Worm (Caenorhabditis elegans) whole organism, L1 larva: ENCODE measurements around the gene C50F4.10.

Experiments used
- C04F5.9 ChIP-seq: sonication (generic microtip); optimal IDR thresholded peaks from 2 replicates; lab custom pipeline; 2016; ENCODE audit warnings: missing genetic modification characterization, missing compliant biosample characterization
- C34B4.2 ChIP-seq: sonication (generic microtip); optimal IDR thresholded peaks from 2 replicates; lab custom pipeline; 2017; ENCODE audit warnings: mild to moderate bottlenecking, missing genetic modification characterization, missing compliant biosample characterization
- Y116A8C.19 ChIP-seq: sonication (generic microtip); optimal IDR thresholded peaks from 2 replicates; lab custom pipeline; 2016; ENCODE audit warnings: missing compliant biosample characterization, missing genetic modification characterization, borderline replicate concordance
- aha-1 ChIP-seq: fragments of 150-350 bp; optimal IDR thresholded peaks from 2 replicates; lab custom pipeline; 2014; ENCODE audit warnings: missing biosample characterization, missing genetic modification characterization
- alr-1 ChIP-seq: fragments of 200-800 bp; sonication (Bioruptor generic); optimal IDR thresholded peaks from 2 replicates; lab custom pipeline; 2018; ENCODE audit warnings: borderline replicate concordance, mild to moderate bottlenecking, missing genetic modification characterization, missing compliant biosample characterization
- ama-1 ChIP-seq: fragments of 150-350 bp; optimal IDR thresholded peaks from 2 replicates; lab custom pipeline; 2014
- blmp-1 ChIP-seq: fragments of 150-350 bp; optimal IDR thresholded peaks from 2 replicates; lab custom pipeline; 2014; ENCODE audit warnings: missing biosample characterization, missing genetic modification characterization
- ceh-63 ChIP-seq: fragments of 200-800 bp; sonication (Bioruptor generic); optimal IDR thresholded peaks from 2 replicates; lab custom pipeline; 2018; ENCODE audit warnings: mild to moderate bottlenecking, missing genetic modification characterization, missing compliant biosample characterization
- ceh-8 ChIP-seq: fragments of 200-800 bp; sonication (Bioruptor generic); optimal IDR thresholded peaks from 2 replicates; lab custom pipeline; 2018; ENCODE audit warnings: mild to moderate bottlenecking, missing genetic modification characterization, moderate library complexity, missing compliant biosample characterization
- ceh-82 ChIP-seq, 3 experiments: fragments of 150-350 bp in 1 of 3; sonication (generic microtip) in 2 of 3; optimal IDR thresholded peaks; 2 replicates each; lab custom pipeline; 2014 to 2017; ENCODE audit warnings: missing biosample characterization in 3 of 3, missing genetic modification characterization in 3 of 3
- ceh-88 ChIP-seq: fragments of 200-800 bp; sonication (Bioruptor generic); IDR thresholded peaks from 2 replicates; pipeline ENCODE4 v1.3.6; 2022; ENCODE audit warnings: missing genetic modification characterization, missing compliant biosample characterization
- ces-1 ChIP-seq: fragments of 150-350 bp; optimal IDR thresholded peaks from 2 replicates; lab custom pipeline; 2014; ENCODE audit warnings: missing biosample characterization, missing genetic modification reagents, missing genetic modification characterization
- dpl-1 ChIP-seq, 3 experiments: fragments of 150-350 bp in 2 of 3; sonication (generic microtip) in 1 of 3; optimal IDR thresholded peaks; 2 replicates each; lab custom pipeline; 2014 to 2017; ENCODE audit warnings: missing biosample characterization in 3 of 3, missing genetic modification characterization in 3 of 3, missing genetic modification reagents in 3 of 3
- dsc-1 ChIP-seq: sonication (generic microtip); optimal IDR thresholded peaks from 2 replicates; lab custom pipeline; 2016; ENCODE audit warnings: mild to moderate bottlenecking, missing genetic modification characterization, missing compliant biosample characterization
- efl-1 ChIP-seq, 4 experiments: fragments of 150-350 bp; optimal IDR thresholded peaks in 3 of 4; peaks in 1 of 4; 1 replicate in 1 of 4; 2 replicates in 3 of 4; lab custom pipeline; 2014; ENCODE audit warnings: missing biosample characterization in 2 of 4, missing genetic modification characterization in 2 of 4, missing genetic modification reagents in 2 of 4
- efl-3 ChIP-seq: fragments of 200-800 bp; sonication (Bioruptor generic); optimal IDR thresholded peaks from 2 replicates; lab custom pipeline; 2018; ENCODE audit warnings: mild to moderate bottlenecking, missing genetic modification characterization, missing compliant biosample characterization
- egl-13 ChIP-seq: sonication (generic microtip); optimal IDR thresholded peaks from 2 replicates; lab custom pipeline; 2016; ENCODE audit warnings: missing genotype, missing genetic modification reagents, missing genetic modification characterization, missing compliant biosample characterization
- egl-27 ChIP-seq, 2 experiments: fragments of 150-350 bp in 1 of 2; sonication (generic microtip); optimal IDR thresholded peaks; 3 replicates each; lab custom pipeline; 2017 to 2018; ENCODE audit warnings: missing biosample characterization in 2 of 2, missing genetic modification characterization in 2 of 2, missing genetic modification reagents in 2 of 2
- ets-5 ChIP-seq: fragments of 200-800 bp; sonication (Bioruptor generic); IDR thresholded peaks from 2 replicates; pipeline ENCODE4 v1.3.6; 2022; ENCODE audit warnings: missing genetic modification characterization, missing compliant biosample characterization
- fkh-10 ChIP-seq: sonication (generic microtip); optimal IDR thresholded peaks from 2 replicates; lab custom pipeline; 2017; ENCODE audit warnings: missing biosample characterization, missing genetic modification reagents, missing genetic modification characterization
- fkh-4 ChIP-seq: sonication (generic microtip); optimal IDR thresholded peaks from 2 replicates; lab custom pipeline; 2016; ENCODE audit warnings: missing compliant biosample characterization, missing genetic modification characterization, borderline replicate concordance
- fkh-8 ChIP-seq: sonication (generic microtip); optimal IDR thresholded peaks from 2 replicates; lab custom pipeline; 2016; ENCODE audit warnings: mild to moderate bottlenecking, missing genetic modification characterization, missing compliant biosample characterization
- grh-1 ChIP-seq: fragments of 200-800 bp; sonication (Bioruptor generic); IDR thresholded peaks from 2 replicates; pipeline ENCODE4 v1.3.6; 2022; ENCODE audit warnings: missing genetic modification reagents, missing genetic modification characterization, missing compliant biosample characterization
- hlh-17 ChIP-seq: fragments of 200-800 bp; sonication (Bioruptor generic); optimal IDR thresholded peaks from 2 replicates; lab custom pipeline; 2018; ENCODE audit warnings: missing genetic modification characterization, mild to moderate bottlenecking, missing compliant biosample characterization, moderate library complexity, borderline replicate concordance
- hlh-4 ChIP-seq: sonication (generic microtip); optimal IDR thresholded peaks from 2 replicates; lab custom pipeline; 2016; ENCODE audit warnings: mild to moderate bottlenecking, missing genetic modification characterization, missing compliant biosample characterization
- hpl-2 ChIP-seq: fragments of 150-350 bp; optimal IDR thresholded peaks from 2 replicates; lab custom pipeline; 2014; ENCODE audit warnings: missing biosample characterization, missing genetic modification reagents, missing genetic modification characterization
- irx-1 ChIP-seq: sonication (generic microtip); optimal IDR thresholded peaks from 2 replicates; lab custom pipeline; 2016; ENCODE audit warnings: missing genetic modification characterization, missing compliant biosample characterization
- lin-13 ChIP-seq: fragments of 150-350 bp; optimal IDR thresholded peaks from 2 replicates; lab custom pipeline; 2014; ENCODE audit warnings: missing biosample characterization, missing genetic modification reagents, missing genetic modification characterization
- lin-39 ChIP-seq: fragments of 150-350 bp; optimal IDR thresholded peaks from 2 replicates; lab custom pipeline; 2014; ENCODE audit warnings: missing biosample characterization, missing genetic modification reagents, missing genetic modification characterization
- nhr-12 ChIP-seq: sonication (generic microtip); optimal IDR thresholded peaks from 2 replicates; lab custom pipeline; 2017; ENCODE audit warnings: missing biosample characterization, missing genetic modification characterization
- nhr-19 ChIP-seq: fragments of 200-800 bp; sonication (Bioruptor generic); conservative IDR thresholded peaks from 2 replicates; pipeline ENCODE4 v1.3.6; 2022; ENCODE audit warnings: missing genetic modification characterization, missing compliant biosample characterization
- nhr-20 ChIP-seq: sonication (generic microtip); optimal IDR thresholded peaks from 2 replicates; lab custom pipeline; 2016; ENCODE audit warnings: mild to moderate bottlenecking, missing genetic modification characterization, missing compliant biosample characterization
- nhr-28 ChIP-seq: fragments of 150-350 bp; optimal IDR thresholded peaks from 2 replicates; lab custom pipeline; 2014; ENCODE audit warnings: missing biosample characterization, missing genetic modification characterization
- nhr-76 ChIP-seq: sonication (generic microtip); optimal IDR thresholded peaks from 2 replicates; lab custom pipeline; 2017; ENCODE audit warnings: missing biosample characterization, missing genetic modification characterization
- nhr-77 ChIP-seq: fragments of 150-350 bp; optimal IDR thresholded peaks from 2 replicates; lab custom pipeline; 2014; ENCODE audit warnings: missing biosample characterization, missing genetic modification characterization
- nhr-85 ChIP-seq: sonication (generic microtip); peaks from one replicate; lab custom pipeline; 2016; ENCODE audit warnings: missing genetic modification characterization, inconsistent platforms, missing compliant biosample characterization
- pag-3 ChIP-seq: sonication (generic microtip); optimal IDR thresholded peaks from 2 replicates; lab custom pipeline; 2017; ENCODE audit warnings: missing genetic modification characterization, mild to moderate bottlenecking, missing compliant biosample characterization, antibody characterized with exemption, borderline replicate concordance; ENCODE audit not compliant: insufficient read depth
- pqm-1 ChIP-seq: sonication (generic microtip); optimal IDR thresholded peaks from 3 replicates; lab custom pipeline; 2017; ENCODE audit warnings: missing biosample characterization, missing genetic modification characterization
- rnt-1 ChIP-seq: sonication (generic microtip); optimal IDR thresholded peaks from 2 replicates; lab custom pipeline; 2016; ENCODE audit warnings: mild to moderate bottlenecking, missing genetic modification characterization, moderate library complexity, missing compliant biosample characterization
- snu-23 ChIP-seq: sonication (generic microtip); optimal IDR thresholded peaks from 2 replicates; lab custom pipeline; 2016; ENCODE audit warnings: missing genetic modification characterization, missing compliant biosample characterization
- sox-4 ChIP-seq: sonication (generic microtip); optimal IDR thresholded peaks from 2 replicates; lab custom pipeline; 2016; ENCODE audit warnings: missing genetic modification characterization, missing compliant biosample characterization
- sup-37 ChIP-seq: fragments of 200-800 bp; sonication (Bioruptor generic); optimal IDR thresholded peaks from 2 replicates; lab custom pipeline; 2018; ENCODE audit warnings: mild to moderate bottlenecking, missing genetic modification characterization, missing compliant biosample characterization
- swsn-7 ChIP-seq: sonication (generic microtip); optimal IDR thresholded peaks from 2 replicates; lab custom pipeline; 2016; ENCODE audit warnings: missing genetic modification characterization, missing compliant biosample characterization
- tbx-2 ChIP-seq: sonication (generic microtip); optimal IDR thresholded peaks from 2 replicates; lab custom pipeline; 2016; ENCODE audit warnings: missing genetic modification characterization, missing compliant biosample characterization
- unc-130 ChIP-seq: fragments of 150-350 bp; optimal IDR thresholded peaks from 2 replicates; lab custom pipeline; 2017; ENCODE audit warnings: missing biosample characterization, missing genetic modification characterization, inconsistent platforms
- unc-30 ChIP-seq: sonication (generic microtip); optimal IDR thresholded peaks from 2 replicates; lab custom pipeline; 2017; ENCODE audit warnings: missing biosample characterization, missing genetic modification characterization
- unc-62 ChIP-seq: fragments of 150-350 bp; optimal IDR thresholded peaks from 2 replicates; lab custom pipeline; 2014; ENCODE audit warnings: missing biosample characterization, missing genetic modification reagents, missing genetic modification characterization
- unc-98 ChIP-seq: fragments of 200-800 bp; sonication (Bioruptor generic); IDR thresholded peaks from 2 replicates; pipeline ENCODE4 v1.3.6; 2022; ENCODE audit warnings: missing genetic modification characterization, missing compliant biosample characterization
- vab-15 ChIP-seq: sonication (generic microtip); optimal IDR thresholded peaks from 2 replicates; lab custom pipeline; 2017; ENCODE audit warnings: missing genotype, mild to moderate bottlenecking, missing genetic modification characterization, missing compliant biosample characterization
- xbp-1 ChIP-seq: sonication (generic microtip); optimal IDR thresholded peaks from 2 replicates; lab custom pipeline; 2016; ENCODE audit warnings: missing genetic modification characterization, missing compliant biosample characterization
- zag-1 ChIP-seq: fragments of 150-350 bp; optimal IDR thresholded peaks from 2 replicates; lab custom pipeline; 2014; ENCODE audit warnings: missing biosample characterization, missing genetic modification characterization
- ztf-11 ChIP-seq, 2 experiments: sonication (generic microtip); optimal IDR thresholded peaks; 2 replicates each; lab custom pipeline; 2016 to 2017; ENCODE audit warnings: missing genetic modification characterization in 2 of 2, missing biosample characterization in 1 of 2, missing compliant biosample characterization in 1 of 2
- ztf-4 ChIP-seq: fragments of 150-350 bp; optimal IDR thresholded peaks from 2 replicates; lab custom pipeline; 2014; ENCODE audit warnings: missing biosample characterization, missing genetic modification characterization

The C50F4.10 gene

DNA sequence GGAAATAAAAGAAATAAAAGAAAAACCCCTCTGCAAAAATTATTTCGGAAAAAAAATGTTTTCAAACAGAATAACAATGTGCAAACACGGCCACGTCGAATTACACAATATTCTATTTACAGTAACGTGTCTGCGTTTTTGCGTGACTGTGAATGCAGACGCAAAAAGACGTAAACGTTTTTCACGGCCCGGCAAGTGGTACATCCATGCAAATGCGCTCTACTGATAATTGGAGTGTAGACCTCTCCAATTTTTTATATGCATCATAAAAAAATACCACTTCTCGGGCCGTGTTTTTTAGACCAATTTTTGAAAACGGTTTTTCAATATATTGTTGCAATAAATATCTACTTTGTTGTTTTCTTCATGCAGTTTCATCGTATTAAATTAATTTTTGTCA, 18.1 kb upstream of the C50F4.10 start, which contains the start of gene nstp-10 (continued):
- TF ChIP-seq ets-5 (GFP tag; lab: Robert Waterston, UW) (no peak), Y116A8C.19 (no peak), alr-1 (tag; lab: Kevin White, UChicago) (no peak), nhr-28 (no peak), dpl-1 (GFP tag; optimal IDR thresholded peaks at IDR 0.05; lab: Kevin White, UChicago) (peak; percentile 12 to 46 (median 43)), ztf-4 (tag; lab: Kevin White, UChicago) (no peak), vab-15 (tag; lab: Kevin White, UChicago) (no peak), nhr-19 (GFP tag; lab: Robert Waterston, UW) (peak; percentile 50), ceh-82 (tag; optimal IDR thresholded peaks at IDR 0.05; lab: Kevin White, UChicago) (peak in 1 of 3 experiments; percentile 31), swsn-7 (peak; percentile 46), sox-4 (no peak), unc-62 (GFP tag; lab: Kevin White, UChicago) (no peak), hlh-4 (no peak), nhr-77 (tag; lab: Kevin White, UChicago) (no peak), egl-27 (tag; optimal IDR thresholded peaks at IDR 0.05; lab: Kevin White, UChicago) (no peak), nhr-12 (tag; lab: Kevin White, UChicago) (no peak), sup-37 (GFP tag; lab: Kevin White, UChicago) (no peak), tbx-2 (tag; lab: Kevin White, UChicago) (peak; percentile 16), pqm-1 (tag; lab: Kevin White, UChicago) (no peak), fkh-4 (no peak), pag-3 (tag; lab: Kevin White, UChicago) (no peak), C04F5.9 (no peak), efl-1 (optimal IDR thresholded peaks at IDR 0.05; lab: Kevin White, UChicago) (peak; percentile 64 to 68), efl-1 (GFP tag; optimal IDR thresholded peaks at IDR 0.05 in 1 of 2; lab: Kevin White, UChicago) (peak in 1 of 2 experiments; percentile 53), lin-39 (tag; lab: Kevin White, UChicago) (no peak), grh-1 (GFP tag; lab: Robert Waterston, UW) (no peak), fkh-10 (GFP tag; lab: Kevin White, UChicago) (no peak), rnt-1 (tag; lab: Kevin White, UChicago) (peak; percentile 36), hpl-2 (GFP tag; lab: Kevin White, UChicago) (no peak), aha-1 (tag; lab: Kevin White, UChicago) (no peak), fkh-8 (tag; lab: Kevin White, UChicago) (peak; percentile 11), lin-13 (GFP tag; lab: Kevin White, UChicago) (peak; percentile 16), xbp-1 (peak; percentile 51), ceh-63 (GFP tag; lab: Kevin White, UChicago) (no peak), efl-3 (GFP tag; lab: Kevin White, UChicago) (no peak), unc-30 (tag; lab: Kevin White, UChicago) (no peak), dsc-1 (tag; lab: Kevin White, UChicago) (peak; percentile 16), ama-1 (no peak), unc-98 (GFP tag; lab: Robert Waterston, UW) (no peak), nhr-76 (tag; lab: Kevin White, UChicago) (no peak), nhr-85 (tag; lab: Kevin White, UChicago) (no peak), ceh-8 (GFP tag; lab: Kevin White, UChicago) (no peak), egl-13 (no peak), zag-1 (tag; lab: Kevin White, UChicago) (no peak), C34B4.2 (tag; lab: Kevin White, UChicago) (no peak), blmp-1 (tag; lab: Kevin White, UChicago) (no peak), ces-1 (no peak), snu-23 (GFP tag; lab: Kevin White, UChicago) (peak; percentile 67), nhr-20 (peak; percentile 44), hlh-17 (GFP tag; lab: Kevin White, UChicago) (no peak), unc-130 (tag; lab: Kevin White, UChicago) (no peak), ztf-11 (tag; optimal IDR thresholded peaks at IDR 0.05; lab: Kevin White, UChicago) (no peak), ceh-88 (GFP tag; lab: Robert Waterston, UW) (no peak), irx-1 (peak; percentile 12)
